Fruit fly (Drosophila melanogaster): ENCODE results near the gene Fim.

DNA sequence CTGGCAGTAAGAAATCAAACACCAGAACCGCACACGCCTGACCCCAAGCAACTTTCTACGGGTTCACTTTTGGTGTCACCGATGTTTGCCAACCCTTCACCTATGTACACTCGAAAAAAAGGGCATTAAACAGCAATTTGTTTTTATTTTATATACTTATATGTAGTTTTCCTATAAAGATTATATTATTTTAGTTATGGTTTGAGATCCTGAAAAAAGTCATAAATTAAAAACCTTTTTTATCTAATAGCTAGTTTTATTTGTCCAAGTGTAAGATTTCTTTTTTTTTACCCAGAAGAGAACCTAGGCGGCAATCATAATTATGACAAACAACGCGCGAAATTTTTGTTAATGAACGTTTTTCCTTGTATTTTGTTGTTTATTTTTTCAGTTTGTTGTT, 8.3 kb downstream of the Fim start:
- TF ChIP-seq CTCF (optimal IDR thresholded peaks at IDR 0.05) (no peak), CG8478 (optimal IDR thresholded peaks at IDR 0.05) (no peak)

Measured in S2 (cell line).